Worm (Caenorhabditis elegans) whole organism, young adult: ENCODE measurements around the gene spig-9.
A peak's percentile ranks its signal among the peaks of the same experiment; 100 is the strongest.

Experiments used
- B0035.1 ChIP-seq: sonication (generic microtip); optimal IDR thresholded peaks from 2 replicates; lab custom pipeline; 2016; ENCODE audit warnings: missing genetic modification characterization, mild to moderate bottlenecking, missing compliant biosample characterization, missing genotype, missing genetic modification reagents
- B0261.1 ChIP-seq: sonication (generic microtip); optimal IDR thresholded peaks from 2 replicates; lab custom pipeline; 2016; ENCODE audit warnings: mild to moderate bottlenecking, missing genetic modification characterization, moderate library complexity, missing compliant biosample characterization
- F22D6.2 ChIP-seq: sonication (generic microtip); optimal IDR thresholded peaks from 2 replicates; lab custom pipeline; 2016; ENCODE audit warnings: mild to moderate bottlenecking, missing genetic modification characterization, missing compliant biosample characterization
- F49E8.2 ChIP-seq: sonication (generic microtip); optimal IDR thresholded peaks from 3 replicates; lab custom pipeline; 2017; ENCODE audit warnings: missing genetic modification characterization, mild to moderate bottlenecking, missing compliant biosample characterization, antibody characterized with exemption, moderate library complexity; ENCODE audit not compliant: insufficient read depth
- F52B5.7 ChIP-seq: sonication (generic microtip); optimal IDR thresholded peaks from 2 replicates; lab custom pipeline; 2016; ENCODE audit warnings: mild to moderate bottlenecking, missing genetic modification characterization, missing compliant biosample characterization
- F55B11.4 ChIP-seq: sonication (generic microtip); optimal IDR thresholded peaks from 2 replicates; lab custom pipeline; 2016; ENCODE audit warnings: missing compliant biosample characterization, missing genetic modification characterization, borderline replicate concordance; ENCODE audit not compliant: insufficient read depth
- K11D2.4 ChIP-seq: fragments of 200-800 bp; sonication (Bioruptor generic); IDR thresholded peaks from 2 replicates; pipeline ENCODE4 v1.3.6; 2022; ENCODE audit warnings: missing genetic modification reagents, missing genetic modification characterization, missing compliant biosample characterization
- T07F8.4 ChIP-seq: sonication (generic microtip); optimal IDR thresholded peaks from 2 replicates; lab custom pipeline; 2016; ENCODE audit warnings: mild to moderate bottlenecking, missing genetic modification characterization, moderate library complexity, missing compliant biosample characterization
- T26A5.8 ChIP-seq: sonication (generic microtip); optimal IDR thresholded peaks from 2 replicates; lab custom pipeline; 2016; ENCODE audit warnings: missing genetic modification characterization, missing compliant biosample characterization
- Y95B8A.8 ChIP-seq: fragments of 200-800 bp; sonication (Bioruptor generic); IDR thresholded peaks from 2 replicates; pipeline ENCODE4 v1.3.6; 2022; ENCODE audit warnings: missing genetic modification reagents, missing genetic modification characterization, missing compliant biosample characterization
- aptf-2 ChIP-seq: fragments of 200-800 bp; sonication (Bioruptor generic); conservative IDR thresholded peaks from 2 replicates; pipeline ENCODE4 v1.3.6; 2022; ENCODE audit warnings: missing genetic modification reagents, missing genetic modification characterization, missing compliant biosample characterization
- attf-3 ChIP-seq: fragments of 200-800 bp; sonication (Bioruptor generic); conservative IDR thresholded peaks from 2 replicates; pipeline ENCODE4 v1.3.6; 2022; ENCODE audit warnings: missing genetic modification reagents, missing genetic modification characterization, missing compliant biosample characterization
- attf-6 ChIP-seq: fragments of 200-800 bp; sonication (Bioruptor generic); IDR thresholded peaks from 2 replicates; pipeline ENCODE4 v1.3.6; 2022; ENCODE audit warnings: missing genetic modification reagents, missing genetic modification characterization, missing compliant biosample characterization
- ccch-3 ChIP-seq: fragments of 200-800 bp; sonication (Bioruptor generic); optimal IDR thresholded peaks from 2 replicates; lab custom pipeline; 2018; ENCODE audit warnings: mild to moderate bottlenecking, missing genetic modification characterization, missing compliant biosample characterization
- cebp-1 ChIP-seq, 2 experiments: fragments of 200-800 bp in 1 of 2; sonication (Bioruptor generic) in 1 of 2; sonication (generic microtip) in 1 of 2; IDR thresholded peaks in 1 of 2; optimal IDR thresholded peaks in 1 of 2; 2 replicates each; pipeline versions ENCODE4 v1.3.6 to Lab custom; 2017 to 2022; ENCODE audit warnings: missing compliant biosample characterization in 2 of 2, missing genetic modification characterization in 2 of 2, mild to moderate bottlenecking in 1 of 2, missing genetic modification reagents in 1 of 2, moderate library complexity in 1 of 2
- ceh-27 ChIP-seq: fragments of 200-800 bp; sonication (Bioruptor generic); optimal IDR thresholded peaks from 2 replicates; lab custom pipeline; 2018; ENCODE audit warnings: mild to moderate bottlenecking, missing genetic modification characterization, moderate library complexity, missing compliant biosample characterization
- egrh-3 ChIP-seq: fragments of 200-800 bp; sonication (Bioruptor generic); IDR thresholded peaks from 2 replicates; pipeline ENCODE4 v1.3.6; 2022; ENCODE audit warnings: missing genetic modification reagents, missing genetic modification characterization, missing compliant biosample characterization
- him-1 ChIP-seq: sonication (generic microtip); optimal IDR thresholded peaks from 2 replicates; lab custom pipeline; 2016; ENCODE audit warnings: missing genotype, missing genetic modification reagents, missing genetic modification characterization, missing compliant biosample characterization
- hlh-26 ChIP-seq: fragments of 200-800 bp; sonication (Bioruptor generic); conservative IDR thresholded peaks from 2 replicates; pipeline ENCODE4 v1.3.6; 2022; ENCODE audit warnings: missing genetic modification reagents, missing genetic modification characterization, missing compliant biosample characterization
- hsf-1 ChIP-seq: fragments of 200-800 bp; sonication (Bioruptor generic); IDR thresholded peaks from 2 replicates; pipeline ENCODE4 v1.3.6; 2022; ENCODE audit warnings: missing genetic modification reagents, missing genetic modification characterization, missing compliant biosample characterization
- lag-1 ChIP-seq: fragments of 200-800 bp; sonication (Bioruptor generic); IDR thresholded peaks from 2 replicates; pipeline ENCODE4 v1.3.6; 2022; ENCODE audit warnings: missing genetic modification reagents, missing genetic modification characterization, missing compliant biosample characterization
- let-607 ChIP-seq, 2 experiments: fragments of 200-800 bp in 1 of 2; sonication (Bioruptor generic) in 1 of 2; sonication (generic microtip) in 1 of 2; optimal IDR thresholded peaks; 2 replicates each; lab custom pipeline; 2016 to 2018; ENCODE audit warnings: mild to moderate bottlenecking in 2 of 2, missing compliant biosample characterization in 2 of 2, missing genetic modification characterization in 2 of 2, moderate library complexity in 2 of 2, missing genotype in 1 of 2
- lsl-1 ChIP-seq: fragments of 200-800 bp; sonication (Bioruptor generic); optimal IDR thresholded peaks from 2 replicates; lab custom pipeline; 2018; ENCODE audit warnings: mild to moderate bottlenecking, missing genetic modification characterization, moderate library complexity, missing compliant biosample characterization
- madf-3 ChIP-seq: fragments of 200-800 bp; sonication (Bioruptor generic); IDR thresholded peaks from 2 replicates; pipeline ENCODE4 v1.3.6; 2022; ENCODE audit warnings: missing genetic modification reagents, missing genetic modification characterization, missing compliant biosample characterization
- madf-6 ChIP-seq: fragments of 200-800 bp; sonication (Bioruptor generic); IDR thresholded peaks from 2 replicates; pipeline ENCODE4 v1.3.6; 2022; ENCODE audit warnings: missing genetic modification reagents, missing genetic modification characterization, missing compliant biosample characterization
- madf-8 ChIP-seq: fragments of 200-800 bp; sonication (Bioruptor generic); conservative IDR thresholded peaks from 2 replicates; pipeline ENCODE4 v1.3.6; 2022; ENCODE audit warnings: missing genetic modification reagents, missing genetic modification characterization, missing compliant biosample characterization
- mcd-1 ChIP-seq: fragments of 200-800 bp; sonication (Bioruptor generic); IDR thresholded peaks from 2 replicates; pipeline ENCODE4 v1.3.6; 2022; ENCODE audit warnings: missing genetic modification reagents, missing genetic modification characterization, missing compliant biosample characterization
- mel-28 ChIP-seq: sonication (generic microtip); optimal IDR thresholded peaks from 2 replicates; lab custom pipeline; 2016; ENCODE audit warnings: borderline replicate concordance, mild to moderate bottlenecking, missing genetic modification characterization, missing compliant biosample characterization
- nfya-1 ChIP-seq: sonication (generic microtip); optimal IDR thresholded peaks from 2 replicates; lab custom pipeline; 2017; ENCODE audit warnings: antibody characterized with exemption, missing compliant biosample characterization, missing genetic modification characterization, borderline replicate concordance; ENCODE audit not compliant: insufficient read depth
- nfya-2 ChIP-seq: fragments of 200-800 bp; sonication (Bioruptor generic); IDR thresholded peaks from 2 replicates; pipeline ENCODE4 v1.3.6; 2022; ENCODE audit warnings: missing genetic modification reagents, missing genetic modification characterization, missing compliant biosample characterization
- rcor-1 ChIP-seq: fragments of 200-800 bp; sonication (Bioruptor generic); IDR thresholded peaks from 2 replicates; pipeline ENCODE4 v1.3.6; 2022; ENCODE audit warnings: missing genetic modification reagents, missing genetic modification characterization, missing compliant biosample characterization
- rec-8 ChIP-seq, 2 experiments: sonication (generic microtip); optimal IDR thresholded peaks; 2 replicates each; lab custom pipeline; 2016; ENCODE audit warnings: mild to moderate bottlenecking in 2 of 2, missing genetic modification characterization in 2 of 2, missing genetic modification reagents in 2 of 2, missing genotype in 2 of 2, missing biosample characterization in 1 of 2, missing compliant biosample characterization in 1 of 2, moderate library complexity in 1 of 2
- repo-1 ChIP-seq: sonication (generic microtip); optimal IDR thresholded peaks from 2 replicates; lab custom pipeline; 2017; ENCODE audit warnings: mild to moderate bottlenecking, missing genetic modification characterization, missing compliant biosample characterization
- rpc-1 ChIP-seq, 2 experiments: fragments of 150-350 bp in 1 of 2; sonication (generic microtip) in 1 of 2; optimal IDR thresholded peaks; 2 replicates each; lab custom pipeline; 2014 to 2018; ENCODE audit warnings: missing biosample characterization in 1 of 2, missing genetic modification characterization in 1 of 2, missing genetic modification reagents in 1 of 2, missing genotype in 1 of 2
- snpc-3.4 ChIP-seq: sonication (generic microtip); optimal IDR thresholded peaks from 2 replicates; lab custom pipeline; 2017; ENCODE audit warnings: missing genetic modification characterization, mild to moderate bottlenecking, missing compliant biosample characterization, antibody characterized with exemption, moderate library complexity, missing genotype, missing genetic modification reagents
- somi-1 ChIP-seq: fragments of 200-800 bp; sonication (Bioruptor generic); optimal IDR thresholded peaks from 2 replicates; lab custom pipeline; 2018; ENCODE audit warnings: mild to moderate bottlenecking, missing genetic modification characterization, missing compliant biosample characterization
- tlf-1 ChIP-seq: fragments of 200-800 bp; sonication (Bioruptor generic); optimal IDR thresholded peaks from 2 replicates; lab custom pipeline; 2018; ENCODE audit warnings: mild to moderate bottlenecking, missing genetic modification characterization, missing compliant biosample characterization
- unc-62 ChIP-seq: fragments of 150-350 bp; optimal IDR thresholded peaks from 2 replicates; lab custom pipeline; 2014; ENCODE audit warnings: missing biosample characterization, missing genetic modification reagents, missing genetic modification characterization
- xnd-1 ChIP-seq: sonication (generic microtip); optimal IDR thresholded peaks from 2 replicates; lab custom pipeline; 2016; ENCODE audit warnings: missing genotype, missing genetic modification reagents, missing genetic modification characterization, missing compliant biosample characterization
- zim-3 ChIP-seq: sonication (generic microtip); optimal IDR thresholded peaks from 2 replicates; lab custom pipeline; 2017; ENCODE audit warnings: mild to moderate bottlenecking, missing genetic modification characterization, moderate library complexity, missing compliant biosample characterization
- ztf-22 ChIP-seq: fragments of 200-800 bp; sonication (Bioruptor generic); optimal IDR thresholded peaks from 2 replicates; lab custom pipeline; 2018; ENCODE audit warnings: mild to moderate bottlenecking, missing genetic modification characterization, moderate library complexity, missing compliant biosample characterization
- ztf-25 ChIP-seq: fragments of 200-800 bp; sonication (Bioruptor generic); IDR thresholded peaks from 2 replicates; pipeline ENCODE4 v1.3.6; 2022; ENCODE audit warnings: missing genetic modification reagents, missing genetic modification characterization, missing compliant biosample characterization
- ztf-26 ChIP-seq: sonication (generic microtip); optimal IDR thresholded peaks from 2 replicates; lab custom pipeline; 2017; ENCODE audit warnings: missing genetic modification characterization, missing compliant biosample characterization

The spig-9 gene

ce11 chrV:13593083-13593482 is 18.6 kb downstream of the spig-9 start, which contains the start of gene F53F4.4:
Gene F53F4.4, plus strand, starts transcription at chrV:13593383.
- TF ChIP-seq unc-62 (GFP tag; lab: Kevin White, UChicago) (no peak), nfya-1 (tag; lab: Kevin White, UChicago) (no peak), hsf-1 (GFP tag; lab: Robert Waterston, UW) (no peak), somi-1 (GFP tag; lab: Kevin White, UChicago) (no peak), ztf-25 (GFP tag; lab: Robert Waterston, UW) (no peak), Y95B8A.8 (0 out of 2 replicates have a peak, but pooled peaks have one; percentile 18), madf-3 (no peak), madf-6 (peak; percentile 47; the same call in 1 of the 2 replicates)

- TF ChIP-seq madf-6: peak; percentile 92
- no peak for TF ChIP-seq madf-3
- no peak for TF ChIP-seq hlh-26
- TF ChIP-seq Y95B8A.8: no peak
- no peak for TF ChIP-seq let-607 (tag; optimal IDR thresholded peaks at IDR 0.05; lab: Kevin White, UChicago)
- no peak for TF ChIP-seq F52B5.7
- TF ChIP-seq T07F8.4 (tag; lab: Kevin White, UChicago): no peak
- peak; percentile 32 for TF ChIP-seq lsl-1 (GFP tag; lab: Kevin White, UChicago)
- TF ChIP-seq T26A5.8: no peak
- TF ChIP-seq ztf-26 (tag; lab: Kevin White, UChicago): no peak
- TF ChIP-seq B0261.1: no peak
- 0 out of 2 replicates have a peak, but pooled peaks have one; percentile 19 for TF ChIP-seq attf-3
- peak; percentile 92 for TF ChIP-seq mcd-1 (GFP tag; lab: Robert Waterston, UW)
- no peak for TF ChIP-seq nfya-2
- no peak for TF ChIP-seq F55B11.4
- TF ChIP-seq ztf-25 (GFP tag; lab: Robert Waterston, UW): no peak
- TF ChIP-seq repo-1 (tag; lab: Kevin White, UChicago): no peak
- TF ChIP-seq ccch-3 (GFP tag; lab: Kevin White, UChicago): no peak
- TF ChIP-seq ceh-27 (GFP tag; lab: Kevin White, UChicago): no peak
- no peak for TF ChIP-seq egrh-3 (GFP tag; lab: Robert Waterston, UW)
- TF ChIP-seq him-1: peak; percentile 36
- no peak for TF ChIP-seq aptf-2
- TF ChIP-seq xnd-1 (tag; lab: Kevin White, UChicago): peak; percentile 79
- no peak for TF ChIP-seq F49E8.2
- no peak for TF ChIP-seq B0035.1 (tag; lab: Kevin White, UChicago)
- TF ChIP-seq rcor-1 (GFP tag; lab: Robert Waterston, UW): no peak
- no peak for TF ChIP-seq K11D2.4 (GFP tag; lab: Robert Waterston, UW)
- no peak for TF ChIP-seq attf-6 (GFP tag; lab: Robert Waterston, UW)
- TF ChIP-seq lag-1 (GFP tag; lab: Robert Waterston, UW): no peak
- TF ChIP-seq cebp-1 (GFP tag; IDR thresholded peaks at IDR 0.05; lab: Robert Waterston, UW): no peak
- no peak for TF ChIP-seq cebp-1 (tag; optimal IDR thresholded peaks at IDR 0.05; lab: Kevin White, UChicago)
- peak; percentile 0 for TF ChIP-seq snpc-3.4 (tag; lab: Kevin White, UChicago)
- TF ChIP-seq tlf-1 (GFP tag; lab: Kevin White, UChicago): no peak
- no peak for TF ChIP-seq ztf-22 (GFP tag; lab: Kevin White, UChicago)
- TF ChIP-seq mel-28 (tag; lab: Kevin White, UChicago): no peak
- TF ChIP-seq F22D6.2: no peak
- TF ChIP-seq rec-8 (tag; optimal IDR thresholded peaks at IDR 0.05; lab: Kevin White, UChicago): no peak
- TF ChIP-seq rpc-1 (optimal IDR thresholded peaks at IDR 0.05; lab: Kevin White, UChicago): no peak
- no peak for TF ChIP-seq rpc-1 (tag; optimal IDR thresholded peaks at IDR 0.05; lab: Kevin White, UChicago)
- no peak for TF ChIP-seq zim-3 (tag; lab: Kevin White, UChicago)
- peak; percentile 90 for TF ChIP-seq madf-8
These were observed 20.0 kb downstream of the spig-9 start, which contains the start of gene tbcb-1 for ce11 chrV:13591504-13592174. Gene tbcb-1, plus strand, starts transcription at chrV:13592124.
